Worm (Caenorhabditis elegans): Measurements from ENCODE around the gene Y57G11C.51.

DNA sequence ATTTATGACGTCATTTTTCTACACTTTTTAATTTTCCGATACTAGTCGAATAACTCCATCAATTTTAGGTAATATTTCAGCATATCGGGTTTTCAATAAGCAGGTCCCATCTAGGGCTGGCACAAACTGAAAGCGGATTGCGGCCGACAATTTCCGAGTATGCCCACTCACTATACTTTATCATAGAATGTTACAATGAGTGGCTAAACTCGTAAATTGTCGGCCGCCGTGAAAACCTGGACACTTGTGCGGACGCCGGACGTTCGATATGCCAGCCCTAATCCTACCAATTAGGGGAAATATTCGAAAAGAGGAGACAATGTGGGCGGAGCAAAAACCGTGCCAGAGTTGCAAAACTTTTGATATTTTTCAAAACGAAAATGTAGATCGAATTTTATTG, 14.7 kb downstream of the Y57G11C.51 start:
- TF ChIP-seq fax-1 (tag; optimal IDR thresholded peaks at IDR 0.05): no peak
- TF ChIP-seq zip-5 (tag; optimal IDR thresholded peaks at IDR 0.05): no peak
- no peak for TF ChIP-seq ets-4 (tag; optimal IDR thresholded peaks at IDR 0.05)
- TF ChIP-seq ceh-31 (tag; optimal IDR thresholded peaks at IDR 0.05): no peak
- TF ChIP-seq dmd-4 (tag; optimal IDR thresholded peaks at IDR 0.05; ENCODE audit: borderline replicate concordance): no peak
- TF ChIP-seq T23F11.4 (GFP tag; optimal IDR thresholded peaks at IDR 0.05): no peak

Data from whole organism, late embryonic.